Worm (Caenorhabditis elegans) whole organism, mixed stage, embryonic: ENCODE data around the gene crb-3.

Experiments used
- mep-1 ChIP-seq: fragments of 150-350 bp; optimal IDR thresholded peaks from 2 replicates; lab custom pipeline; 2017; ENCODE audit warnings: missing biosample characterization, missing genetic modification reagents, missing genetic modification characterization, inconsistent platforms
- pha-4 ChIP-seq: fragments of 150-350 bp; optimal IDR thresholded peaks from 2 replicates; lab custom pipeline; 2018; ENCODE audit warnings: missing biosample characterization, missing genetic modification reagents, missing genetic modification characterization
- snpc-4 ChIP-seq: fragments of 150-350 bp; optimal IDR thresholded peaks from 2 replicates; lab custom pipeline; 2014; ENCODE audit warnings: missing biosample characterization, missing genetic modification characterization

ce11 chrX:9208492-9208891 lies 4.9 kb downstream of the crb-3 start:
- TF ChIP-seq snpc-4 (tag; lab: Kevin White, UChicago) (no peak), pha-4 (tag; lab: Kevin White, UChicago) (no peak), mep-1 (tag; lab: Kevin White, UChicago) (no peak)
